Fruit fly (Drosophila melanogaster) whole organism, embryonic: ENCODE measurements around the gene RPA1.

ENCODE experiments used
- Atf3 ChIP-seq: fragments of 200-800 bp; sonication (Bioruptor generic); optimal IDR thresholded peaks from 3 replicates; lab custom pipeline; 2016; ENCODE audit warnings: missing biosample characterization, missing genetic modification characterization
- BEAF-32 ChIP-seq: fragments of 200-800 bp; sonication (Bioruptor generic); optimal IDR thresholded peaks from 3 replicates; lab custom pipeline; 2017; ENCODE audit warnings: missing biosample characterization, missing genetic modification characterization, mild to moderate bottlenecking, moderate library complexity, missing genetic modification reagents
- CG10147 ChIP-seq: fragments of 200-800 bp; sonication (Bioruptor generic); optimal IDR thresholded peaks from 2 replicates; lab custom pipeline; 2019; ENCODE audit warnings: missing biosample characterization, mild to moderate bottlenecking, missing genetic modification characterization, moderate library complexity
- CG10274 ChIP-seq: fragments of 200-800 bp; sonication (Bioruptor generic); optimal IDR thresholded peaks from 3 replicates; lab custom pipeline; 2017; ENCODE audit warnings: missing biosample characterization, mild to moderate bottlenecking, missing genetic modification characterization
- CG10654 ChIP-seq: fragments of 200-800 bp; sonication (Bioruptor generic); optimal IDR thresholded peaks from 2 replicates; lab custom pipeline; 2016; ENCODE audit warnings: missing biosample characterization, missing genetic modification characterization
- CG11560 ChIP-seq: fragments of 200-800 bp; sonication (Bioruptor generic); IDR thresholded peaks from 3 replicates; pipeline ENCODE4 v1.3.6; 2022; ENCODE audit warnings: missing biosample characterization, missing genetic modification characterization
- CG12391 ChIP-seq: fragments of 200-800 bp; sonication (Bioruptor generic); optimal IDR thresholded peaks from 3 replicates; lab custom pipeline; 2018; ENCODE audit warnings: missing biosample characterization, mild to moderate bottlenecking, missing genetic modification characterization, moderate library complexity
- CG14014 ChIP-seq: fragments of 200-800 bp; sonication (Bioruptor generic); IDR thresholded peaks from 2 replicates; pipeline ENCODE4 v1.3.6; 2022; ENCODE audit warnings: missing biosample characterization, missing genetic modification characterization
- CG15479 ChIP-seq: fragments of 200-800 bp; sonication (Bioruptor generic); optimal IDR thresholded peaks from 3 replicates; lab custom pipeline; 2019; ENCODE audit warnings: missing biosample characterization, mild to moderate bottlenecking, missing genetic modification characterization, moderate library complexity
- CG16815 ChIP-seq: fragments of 200-800 bp; sonication (Bioruptor generic); optimal IDR thresholded peaks from 3 replicates; lab custom pipeline; 2017; ENCODE audit warnings: missing biosample characterization, mild to moderate bottlenecking, missing genetic modification characterization
- CG18262 ChIP-seq: fragments of 200-800 bp; optimal IDR thresholded peaks from 3 replicates; lab custom pipeline; 2019; ENCODE audit warnings: missing biosample characterization, mild to moderate bottlenecking, missing genetic modification characterization, moderate library complexity
- CG31388 ChIP-seq: fragments of 200-800 bp; sonication (Bioruptor generic); optimal IDR thresholded peaks from 2 replicates; lab custom pipeline; 2016; ENCODE audit warnings: missing biosample characterization, missing genetic modification characterization
- CG3407 ChIP-seq: fragments of 200-800 bp; sonication (Bioruptor generic); optimal IDR thresholded peaks from 2 replicates; lab custom pipeline; 2018; ENCODE audit warnings: missing biosample characterization, mild to moderate bottlenecking, missing genetic modification characterization
- CG42726 ChIP-seq: fragments of 200-800 bp; sonication (Bioruptor generic); IDR thresholded peaks from 2 replicates; pipeline ENCODE4 v1.3.6; 2022; ENCODE audit warnings: missing biosample characterization, missing genetic modification characterization; ENCODE audit not compliant: partially characterized antibody
- CG7928 ChIP-seq: fragments of 200-800 bp; sonication (Bioruptor generic); optimal IDR thresholded peaks from 2 replicates; lab custom pipeline; 2017; ENCODE audit warnings: missing biosample characterization, mild to moderate bottlenecking, missing genetic modification characterization
- CG8290 ChIP-seq, 3 experiments: fragments of 200-800 bp; sonication (Bioruptor generic); optimal IDR thresholded peaks; 2 replicates each; lab custom pipeline; 2016 to 2019; ENCODE audit warnings: missing biosample characterization in 3 of 3, missing genetic modification characterization in 3 of 3, mild to moderate bottlenecking in 2 of 3, moderate library complexity in 1 of 3
- CG9932 ChIP-seq: fragments of 200-800 bp; sonication (Bioruptor generic); IDR thresholded peaks from 2 replicates; pipeline ENCODE4 v1.3.6; 2022; ENCODE audit warnings: missing biosample characterization, missing genetic modification characterization
- D19A ChIP-seq: fragments of 200-800 bp; optimal IDR thresholded peaks from 3 replicates; lab custom pipeline; 2019; ENCODE audit warnings: missing biosample characterization, mild to moderate bottlenecking, missing genetic modification characterization, moderate library complexity
- Dip3 ChIP-seq: fragments of 200-800 bp; sonication (Bioruptor generic); optimal IDR thresholded peaks from 3 replicates; lab custom pipeline; 2016; ENCODE audit warnings: missing biosample characterization, missing genetic modification characterization
- Doc3 ChIP-seq: fragments of 200-800 bp; sonication (Bioruptor generic); IDR thresholded peaks from 3 replicates; pipeline ENCODE4 v1.3.6; 2022; ENCODE audit warnings: missing biosample characterization, missing genetic modification characterization; ENCODE audit not compliant: partially characterized antibody
- Dref ChIP-seq: fragments of 200-800 bp; sonication (Bioruptor generic); IDR thresholded peaks from 2 replicates; pipeline ENCODE4 v1.3.6; 2022; ENCODE audit warnings: missing biosample characterization, missing genetic modification characterization
- Drgx ChIP-seq: fragments of 200-800 bp; sonication (Bioruptor generic); IDR thresholded peaks from 2 replicates; pipeline ENCODE4 v1.3.6; 2022; ENCODE audit warnings: missing biosample characterization, missing genetic modification characterization
- Ets65A ChIP-seq: fragments of 200-800 bp; sonication (Bioruptor generic); peaks from one replicate; lab custom pipeline; 2016; ENCODE audit warnings: missing biosample characterization, missing genetic modification characterization
- Fer3 ChIP-seq: fragments of 200-800 bp; sonication (Bioruptor generic); optimal IDR thresholded peaks from 2 replicates; lab custom pipeline; 2018; ENCODE audit warnings: missing biosample characterization, mild to moderate bottlenecking, missing genetic modification characterization, moderate library complexity
- Hey ChIP-seq: fragments of 200-800 bp; sonication (Bioruptor generic); optimal IDR thresholded peaks from 3 replicates; lab custom pipeline; 2018; ENCODE audit warnings: missing biosample characterization, mild to moderate bottlenecking, missing genetic modification characterization
- Med ChIP-seq: fragments of 200-800 bp; sonication (Bioruptor generic); peaks from one replicate; lab custom pipeline; 2016; ENCODE audit warnings: missing biosample characterization, missing genetic modification characterization, mild to moderate bottlenecking, inconsistent platforms, moderate library complexity
- Mrtf ChIP-seq: fragments of 200-800 bp; sonication (Bioruptor generic); IDR thresholded peaks from 3 replicates; pipeline ENCODE4 v1.3.6; 2022; ENCODE audit warnings: missing biosample characterization, missing genetic modification characterization
- NK7.1 ChIP-seq: fragments of 200-800 bp; sonication (Bioruptor generic); optimal IDR thresholded peaks from 3 replicates; lab custom pipeline; 2016; ENCODE audit warnings: missing biosample characterization, missing genetic modification characterization
- Side ChIP-seq: fragments of 200-800 bp; sonication (Bioruptor generic); optimal IDR thresholded peaks from 2 replicates; lab custom pipeline; 2016; ENCODE audit warnings: missing biosample characterization, missing genetic modification characterization
- Sry-β ChIP-seq: fragments of 200-800 bp; sonication (Bioruptor generic); optimal IDR thresholded peaks from 2 replicates; lab custom pipeline; 2018; ENCODE audit warnings: missing biosample characterization, mild to moderate bottlenecking, missing genetic modification characterization, moderate library complexity
- chif ChIP-seq, 2 experiments: fragments of 200-800 bp; sonication (Bioruptor generic); optimal IDR thresholded peaks; 3 replicates each; lab custom pipeline; 2016; ENCODE audit warnings: missing biosample characterization in 2 of 2, missing genetic modification characterization in 2 of 2
- dan ChIP-seq: fragments of 200-800 bp; sonication (Bioruptor generic); IDR thresholded peaks from 2 replicates; pipeline ENCODE4 v1.3.6; 2022; ENCODE audit warnings: missing biosample characterization, missing genetic modification characterization
- dpn ChIP-seq, 2 experiments: fragments of 200-800 bp; sonication (Bioruptor generic); optimal IDR thresholded peaks; 3 replicates each; lab custom pipeline; 2016; ENCODE audit warnings: missing biosample characterization in 2 of 2, missing genetic modification characterization in 2 of 2
- grau ChIP-seq: fragments of 200-800 bp; optimal IDR thresholded peaks from 3 replicates; lab custom pipeline; 2019; ENCODE audit warnings: missing biosample characterization, mild to moderate bottlenecking, missing genetic modification characterization, moderate library complexity
- ken ChIP-seq: fragments of 200-800 bp; sonication (Bioruptor generic); IDR thresholded peaks from 3 replicates; pipeline ENCODE4 v1.3.6; 2022; ENCODE audit warnings: missing biosample characterization, missing genetic modification characterization
- kni ChIP-seq: fragments of 200-800 bp; sonication (Bioruptor generic); optimal IDR thresholded peaks from 3 replicates; lab custom pipeline; 2017; ENCODE audit warnings: mild to moderate bottlenecking, missing biosample characterization, missing genetic modification reagents, missing genetic modification characterization
- nmo ChIP-seq: fragments of 200-800 bp; sonication (Bioruptor generic); optimal IDR thresholded peaks from 2 replicates; lab custom pipeline; 2018; ENCODE audit warnings: missing biosample characterization, mild to moderate bottlenecking, missing genetic modification characterization, moderate library complexity
- odd ChIP-seq: fragments of 200-800 bp; sonication (Bioruptor generic); optimal IDR thresholded peaks from 2 replicates; lab custom pipeline; 2017; ENCODE audit warnings: missing biosample characterization, mild to moderate bottlenecking, missing genetic modification characterization
- p53 ChIP-seq: fragments of 200-800 bp; sonication (Bioruptor generic); optimal IDR thresholded peaks from 2 replicates; lab custom pipeline; 2016; ENCODE audit warnings: missing biosample characterization, missing genetic modification characterization
- pzg ChIP-seq: fragments of 200-800 bp; sonication (Bioruptor generic); optimal IDR thresholded peaks from 3 replicates; lab custom pipeline; 2018; ENCODE audit warnings: missing biosample characterization, mild to moderate bottlenecking, missing genetic modification characterization, moderate library complexity
- run ChIP-seq: fragments of 200-800 bp; sonication (Bioruptor generic); optimal IDR thresholded peaks from 3 replicates; lab custom pipeline; 2018; ENCODE audit warnings: missing biosample characterization, mild to moderate bottlenecking, missing genetic modification characterization
- shn ChIP-seq: fragments of 200-800 bp; sonication (Bioruptor generic); optimal IDR thresholded peaks from 3 replicates; lab custom pipeline; 2016; ENCODE audit warnings: missing biosample characterization, missing genetic modification characterization
- slbo ChIP-seq: fragments of 200-800 bp; sonication (Bioruptor generic); IDR thresholded peaks from 2 replicates; pipeline ENCODE4 v1.3.6; 2022; ENCODE audit warnings: missing biosample characterization, missing genetic modification characterization
- slou ChIP-seq: fragments of 200-800 bp; sonication (Bioruptor generic); optimal IDR thresholded peaks from 3 replicates; lab custom pipeline; 2016; ENCODE audit warnings: missing biosample characterization, missing genetic modification characterization
- sna ChIP-seq: fragments of 200-800 bp; sonication (Bioruptor generic); IDR thresholded peaks from 2 replicates; pipeline ENCODE4 v1.3.6; 2022; ENCODE audit warnings: missing biosample characterization, missing genetic modification characterization; ENCODE audit not compliant: partially characterized antibody
- stwl ChIP-seq: fragments of 200-800 bp; sonication (Bioruptor generic); optimal IDR thresholded peaks from 3 replicates; lab custom pipeline; 2018; ENCODE audit warnings: missing biosample characterization, mild to moderate bottlenecking, missing genetic modification characterization, moderate library complexity
- vvl ChIP-seq: fragments of 200-800 bp; sonication (Bioruptor generic); IDR thresholded peaks from 2 replicates; pipeline ENCODE4 v1.3.6; 2022; ENCODE audit warnings: missing biosample characterization, missing genetic modification characterization
- z ChIP-seq: fragments of 200-800 bp; sonication (Bioruptor generic); IDR thresholded peaks from 3 replicates; pipeline ENCODE4 v1.3.6; 2022; ENCODE audit warnings: missing biosample characterization, missing genetic modification characterization
- zen ChIP-seq: fragments of 200-800 bp; sonication (Bioruptor generic); optimal IDR thresholded peaks from 3 replicates; lab custom pipeline; 2018; ENCODE audit warnings: missing biosample characterization, mild to moderate bottlenecking, missing genetic modification characterization, moderate library complexity
- zfh1 ChIP-seq: fragments of 200-800 bp; sonication (Bioruptor generic); IDR thresholded peaks from 3 replicates; pipeline ENCODE4 v1.3.6; 2022; ENCODE audit warnings: missing biosample characterization, missing genetic modification characterization
- zfh2 ChIP-seq: fragments of 200-800 bp; sonication (Bioruptor generic); optimal IDR thresholded peaks from 2 replicates; lab custom pipeline; 2016; ENCODE audit warnings: missing biosample characterization, missing genetic modification characterization

Gene RPA1

dm6 chr3R:8303848-8304247 is 39.6 kb upstream of the RPA1 start, which contains the start of gene nac (continued):
- TF ChIP-seq CG10147 (peak; percentile 15), CG10274 (GFP tag; lab: Kevin White, UChicago) (no peak), zen (tag; lab: Kevin White, UChicago) (peak; percentile 33), stwl (tag; lab: Kevin White, UChicago) (no peak), sna (GFP tag; lab: Robert Waterston, UW) (0 out of 2 replicates have a peak, but pooled peaks have one; percentile 16), Fer3 (tag; lab: Kevin White, UChicago) (peak; percentile 3), Mrtf (no peak), Hey (tag; lab: Kevin White, UChicago) (no peak), chif (GFP tag; optimal IDR thresholded peaks at IDR 0.05; lab: Kevin White, UChicago) (no peak), dpn (GFP tag; optimal IDR thresholded peaks at IDR 0.05; lab: Kevin White, UChicago) (peak; percentile 1 to 9), zfh1 (GFP tag; lab: Robert Waterston, UW) (no peak), CG12391 (tag; lab: Kevin White, UChicago) (peak; percentile 17), CG3407 (no peak), BEAF-32 (no peak), Med (GFP tag; lab: Kevin White, UChicago) (peak; percentile 79), Drgx (GFP tag; lab: Robert Waterston, UW) (no peak), Dip3 (GFP tag; lab: Kevin White, UChicago) (no peak), grau (tag; lab: Kevin White, UChicago) (peak; percentile 31), odd (GFP tag; lab: Kevin White, UChicago) (no peak), CG18262 (tag; lab: Kevin White, UChicago) (peak; percentile 11), CG14014 (GFP tag; lab: Robert Waterston, UW) (peak; percentile 34; the same call in 1 of the 2 replicates), zfh2 (no peak), slbo (peak; percentile 46; the same call in 1 of the 2 replicates), CG7928 (GFP tag; lab: Kevin White, UChicago) (no peak), Side (GFP tag; lab: Kevin White, UChicago) (no peak), kni (GFP tag; lab: Kevin White, UChicago) (no peak), Dref (GFP tag; lab: Robert Waterston, UW) (no peak), slou (no peak), vvl (GFP tag; lab: Robert Waterston, UW) (no peak), NK7.1 (GFP tag; lab: Kevin White, UChicago) (no peak), Doc3 (GFP tag; lab: Robert Waterston, UW) (no peak), run (tag; lab: Kevin White, UChicago) (no peak), dan (no peak), CG42726 (no peak), Atf3 (GFP tag; lab: Kevin White, UChicago) (no peak), CG15479 (GFP tag; lab: Kevin White, UChicago) (peak; percentile 19), ken (no peak), CG16815 (no peak), pzg (GFP tag; lab: Kevin White, UChicago) (peak; percentile 9), z (peak; percentile 78), CG10654 (GFP tag; lab: Kevin White, UChicago) (no peak), D19A (tag; lab: Kevin White, UChicago) (peak; percentile 3), CG9932 (GFP tag; lab: Robert Waterston, UW) (peak; percentile 49), Ets65A (peak; percentile 11), CG11560 (tag; lab: Robert Waterston, UW) (no peak), shn (GFP tag; lab: Kevin White, UChicago) (no peak), CG8290 (GFP tag; optimal IDR thresholded peaks at IDR 0.05; lab: Kevin White, UChicago) (no peak), CG8290 (tag; optimal IDR thresholded peaks at IDR 0.05; lab: Kevin White, UChicago) (peak in 1 of 2 experiments; percentile 62), CG31388 (GFP tag; lab: Kevin White, UChicago) (no peak), p53 (no peak), nmo (no peak), Sry-β (no peak)
